Fruit fly (Drosophila melanogaster): ENCODE data around the gene CG8034.

The CG8034 gene

DNA sequence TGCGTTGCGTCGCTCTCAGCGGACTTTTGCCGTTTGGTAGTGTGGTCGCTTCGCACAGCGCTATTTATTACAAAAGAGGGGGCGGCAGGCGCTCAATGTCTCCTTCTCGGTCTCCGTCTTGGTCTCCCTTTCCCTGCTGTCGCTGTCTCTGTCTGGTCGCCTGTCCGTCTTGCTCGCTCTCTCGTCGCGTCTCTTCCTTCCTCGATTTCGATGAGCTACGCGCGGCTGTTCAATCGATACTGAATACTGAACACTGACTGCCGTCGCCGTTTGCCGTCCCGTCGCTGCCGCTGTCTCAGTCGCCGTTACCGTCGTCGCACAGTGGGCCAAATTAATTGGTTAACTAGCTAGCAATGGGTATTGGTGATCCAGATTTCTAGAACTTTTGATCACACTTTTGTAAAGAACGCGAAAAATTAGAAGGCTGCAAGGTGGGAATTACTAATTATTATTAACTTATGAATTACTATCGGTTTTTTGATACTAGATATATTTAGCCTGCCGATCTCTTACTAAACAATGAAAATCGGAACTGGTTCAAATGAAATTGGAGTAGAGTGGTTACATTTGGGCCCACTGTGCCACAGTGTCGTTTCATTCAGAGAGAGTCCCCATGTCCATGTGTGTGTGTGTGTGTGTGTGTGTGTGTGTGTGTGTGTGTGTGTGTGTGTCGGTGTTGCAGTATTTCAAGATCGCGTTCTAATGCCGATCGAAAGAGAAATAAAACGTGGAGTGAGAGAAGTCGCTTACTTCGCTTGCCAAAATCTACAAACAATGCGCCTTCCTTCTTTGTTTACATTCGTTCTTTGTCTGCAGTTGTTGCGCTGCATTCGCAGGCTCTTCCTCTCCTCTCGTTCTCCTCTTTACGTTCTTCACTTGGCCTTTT is at the start of gene CG8034:
TSS of gene CG8034 (minus strand) at position 264 of the 886 bp plus-strand sequence.
- TF ChIP-seq CG1620 (GFP tag; optimal IDR thresholded peaks at IDR 0.05) (peak; percentile 95), tj (GFP tag; optimal IDR thresholded peaks at IDR 0.05) (peak; percentile 89), CG14711 (tag; optimal IDR thresholded peaks at IDR 0.05) (peak; percentile 87), Crg-1 (GFP tag; optimal IDR thresholded peaks at IDR 0.05) (peak; percentile 94), cic (GFP tag; optimal IDR thresholded peaks at IDR 0.05) (peak; percentile 84), kay (GFP tag; ENCODE audit: borderline replicate concordance) (peak; percentile 84), CG12768 (GFP tag; optimal IDR thresholded peaks at IDR 0.05) (peak; percentile 89), CG7101 (tag; optimal IDR thresholded peaks at IDR 0.05) (peak; percentile 97), Mnt (GFP tag; optimal IDR thresholded peaks at IDR 0.05) (peak; percentile 91), CG11617 (GFP tag; optimal IDR thresholded peaks at IDR 0.05) (peak; percentile 97), Clk (GFP tag; optimal IDR thresholded peaks at IDR 0.05) (peak; percentile 79), CG33017 (tag; optimal IDR thresholded peaks at IDR 0.05) (peak; percentile 90), bab1 (GFP tag; optimal IDR thresholded peaks at IDR 0.05) (peak; percentile 97), pad (GFP tag; optimal IDR thresholded peaks at IDR 0.05) (peak; percentile 91), Hr96 (GFP tag; optimal IDR thresholded peaks at IDR 0.05) (peak; percentile 97), cnc (optimal IDR thresholded peaks at IDR 0.05) (no peak), toe (GFP tag; optimal IDR thresholded peaks at IDR 0.05) (peak; percentile 91), CG7045 (GFP tag; optimal IDR thresholded peaks at IDR 0.05) (peak; percentile 88), ovo (GFP tag; optimal IDR thresholded peaks at IDR 0.05) (peak; percentile 96), CG5204 (GFP tag; optimal IDR thresholded peaks at IDR 0.05) (peak; percentile 94)

DNA sequence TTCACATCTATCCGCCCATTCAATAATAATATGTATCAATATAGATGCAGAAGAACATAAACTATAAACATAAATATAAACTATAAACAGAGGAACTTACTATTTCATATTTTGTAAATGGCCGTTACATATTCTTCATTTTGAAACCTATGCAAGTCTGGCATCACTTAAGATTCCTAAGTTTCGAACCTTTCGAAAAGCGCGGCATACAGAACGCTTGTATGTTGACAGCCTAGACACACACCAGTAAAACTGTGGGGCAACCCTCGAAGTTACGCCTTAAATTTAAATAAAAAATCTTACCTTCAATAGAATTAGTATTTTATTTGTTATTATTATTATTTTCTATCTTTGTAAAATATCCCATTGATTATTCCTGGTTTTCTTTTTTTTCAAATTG is 28.8 kb upstream of the CG8034 start:
- no peak for TF ChIP-seq CG7045 (GFP tag; optimal IDR thresholded peaks at IDR 0.05)
- TF ChIP-seq Mnt (GFP tag; optimal IDR thresholded peaks at IDR 0.05): no peak
- TF ChIP-seq CG11617 (GFP tag; optimal IDR thresholded peaks at IDR 0.05): no peak
- TF ChIP-seq kay (GFP tag; ENCODE audit: borderline replicate concordance): no peak
- TF ChIP-seq CG7101 (tag; optimal IDR thresholded peaks at IDR 0.05): no peak
- TF ChIP-seq Crg-1 (GFP tag; optimal IDR thresholded peaks at IDR 0.05): no peak
- TF ChIP-seq bab1 (GFP tag; optimal IDR thresholded peaks at IDR 0.05): peak; percentile 26

DNA sequence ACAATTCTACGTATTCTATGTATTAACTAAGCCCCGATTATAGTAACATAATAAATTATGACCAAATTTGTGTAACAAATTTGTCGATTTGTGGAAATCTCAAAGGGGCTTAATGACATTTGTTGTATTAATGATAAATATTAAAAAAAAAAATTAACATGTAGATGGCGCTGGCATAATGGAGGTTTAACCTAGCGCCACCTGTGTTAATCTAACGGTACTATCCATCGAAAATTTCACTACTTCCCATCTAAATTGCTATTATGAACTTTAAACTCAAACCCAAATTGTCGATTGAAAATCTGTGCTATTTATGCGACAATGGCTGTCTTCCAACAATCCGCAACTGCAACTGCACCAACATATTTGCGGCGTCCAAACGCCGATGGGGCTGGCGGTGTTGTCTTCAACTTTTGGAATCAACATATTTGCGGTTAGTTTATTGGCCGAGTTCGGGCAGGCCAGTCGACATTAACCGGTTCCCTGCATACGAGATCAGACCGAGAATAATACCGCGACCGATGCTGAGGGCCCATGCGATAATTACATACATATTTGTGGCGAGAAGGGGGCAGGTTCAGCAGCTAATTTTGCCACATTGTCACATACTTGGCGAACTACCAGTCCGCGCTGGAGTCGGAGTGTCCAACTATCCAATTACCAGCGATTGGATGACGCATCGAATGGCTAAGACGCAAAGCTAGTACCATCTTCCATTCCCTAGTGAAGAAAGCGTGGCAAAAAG is 27.9 kb upstream of the CG8034 start:
- TF ChIP-seq cnc (optimal IDR thresholded peaks at IDR 0.05) (no peak), bab1 (GFP tag; optimal IDR thresholded peaks at IDR 0.05) (no peak), Hr96 (GFP tag; optimal IDR thresholded peaks at IDR 0.05) (no peak), Crg-1 (GFP tag; optimal IDR thresholded peaks at IDR 0.05) (no peak), CG14711 (tag; optimal IDR thresholded peaks at IDR 0.05) (no peak), CG7101 (tag; optimal IDR thresholded peaks at IDR 0.05) (no peak), CG12768 (GFP tag; optimal IDR thresholded peaks at IDR 0.05) (no peak), CG7045 (GFP tag; optimal IDR thresholded peaks at IDR 0.05) (no peak), Mnt (GFP tag; optimal IDR thresholded peaks at IDR 0.05) (no peak)

DNA sequence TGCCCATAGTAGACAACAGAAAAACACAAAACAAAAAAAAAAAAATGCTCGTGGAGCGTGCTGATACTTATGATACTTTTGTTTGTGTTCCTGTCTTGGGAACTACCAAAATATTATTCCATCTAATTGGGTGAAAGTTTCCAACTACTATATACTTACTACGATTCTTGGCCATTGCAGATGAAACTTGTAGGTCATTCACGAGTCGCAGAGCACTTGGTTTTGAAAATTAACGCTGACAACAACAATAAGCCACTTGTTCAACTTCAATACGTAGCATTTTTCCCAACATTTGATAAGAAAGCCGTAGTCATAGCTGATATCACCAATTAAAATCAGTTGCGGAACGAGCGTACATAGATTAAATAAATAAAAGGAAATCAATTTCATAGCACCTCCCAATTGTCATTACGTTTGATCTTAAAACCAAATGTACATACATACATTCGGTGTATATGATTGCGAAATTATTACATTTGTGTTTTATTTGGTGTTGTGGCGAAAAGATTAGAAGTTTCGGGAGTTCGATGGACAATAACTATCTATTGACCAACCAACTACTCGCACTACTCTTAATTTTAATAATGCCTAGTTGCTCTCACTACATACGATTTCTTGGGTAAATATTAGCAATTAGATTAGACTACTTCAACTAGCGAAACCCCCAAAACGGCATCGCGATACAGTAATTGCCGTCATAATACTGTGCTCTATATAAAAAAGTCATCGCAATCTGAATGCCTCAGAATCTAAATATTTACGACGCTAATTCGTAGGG is 26.8 kb upstream of the CG8034 start:
- no peak for TF ChIP-seq CG12768 (GFP tag; optimal IDR thresholded peaks at IDR 0.05)
- peak; percentile 2 for TF ChIP-seq tj (GFP tag; optimal IDR thresholded peaks at IDR 0.05)
- TF ChIP-seq kay (GFP tag; ENCODE audit: borderline replicate concordance): peak; percentile 44

DNA sequence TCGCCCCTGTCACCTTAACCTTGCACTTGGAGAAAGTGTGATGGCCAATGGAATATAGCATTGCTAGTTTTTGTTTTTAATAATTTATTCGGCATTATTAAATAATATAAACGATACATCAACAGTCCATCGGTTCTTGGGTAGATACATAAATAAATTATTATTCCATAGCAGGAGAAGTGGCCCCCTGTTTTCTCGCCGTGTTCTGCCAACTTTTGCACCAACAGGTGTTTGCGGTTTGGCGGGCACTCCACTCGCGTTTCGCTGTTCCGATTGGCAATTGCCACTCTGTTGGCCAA is 25.8 kb upstream of the CG8034 start:
- no peak for TF ChIP-seq cnc (optimal IDR thresholded peaks at IDR 0.05)
- TF ChIP-seq Mnt (GFP tag; optimal IDR thresholded peaks at IDR 0.05): peak; percentile 88
- TF ChIP-seq CG1620 (GFP tag; optimal IDR thresholded peaks at IDR 0.05): peak; percentile 83
- peak; percentile 91 for TF ChIP-seq CG11617 (GFP tag; optimal IDR thresholded peaks at IDR 0.05)
- TF ChIP-seq kay (GFP tag; ENCODE audit: borderline replicate concordance): peak; percentile 77
- peak; percentile 89 for TF ChIP-seq CG33017 (tag; optimal IDR thresholded peaks at IDR 0.05)
- peak; percentile 80 for TF ChIP-seq tj (GFP tag; optimal IDR thresholded peaks at IDR 0.05)
- TF ChIP-seq toe (GFP tag; optimal IDR thresholded peaks at IDR 0.05): peak; percentile 66
- peak; percentile 42 for TF ChIP-seq cic (GFP tag; optimal IDR thresholded peaks at IDR 0.05)
- TF ChIP-seq bab1 (GFP tag; optimal IDR thresholded peaks at IDR 0.05): peak; percentile 92
- TF ChIP-seq Clk (GFP tag; optimal IDR thresholded peaks at IDR 0.05): peak; percentile 69
- TF ChIP-seq CG14711 (tag; optimal IDR thresholded peaks at IDR 0.05): peak; percentile 83
- peak; percentile 70 for TF ChIP-seq pad (GFP tag; optimal IDR thresholded peaks at IDR 0.05)
- TF ChIP-seq CG7045 (GFP tag; optimal IDR thresholded peaks at IDR 0.05): peak; percentile 87
- TF ChIP-seq Hr96 (GFP tag; optimal IDR thresholded peaks at IDR 0.05): peak; percentile 88
- TF ChIP-seq Crg-1 (GFP tag; optimal IDR thresholded peaks at IDR 0.05): peak; percentile 75
- peak; percentile 82 for TF ChIP-seq CG12768 (GFP tag; optimal IDR thresholded peaks at IDR 0.05)
- TF ChIP-seq ovo (GFP tag; optimal IDR thresholded peaks at IDR 0.05): peak; percentile 73
- peak; percentile 87 for TF ChIP-seq CG5204 (GFP tag; optimal IDR thresholded peaks at IDR 0.05)
- peak; percentile 91 for TF ChIP-seq CG7101 (tag; optimal IDR thresholded peaks at IDR 0.05)
